Fruit fly (Drosophila melanogaster) whole organism, wandering third instar larva: ENCODE data around the gene endos.

Experiments
- Abd-B ChIP-seq: fragments of >200 bp; optimal IDR thresholded peaks from 2 replicates; lab custom pipeline; 2017; ENCODE audit warnings: missing biosample characterization, missing genetic modification characterization
- Dfd ChIP-seq: fragments of >200 bp; optimal IDR thresholded peaks from 2 replicates; lab custom pipeline; 2017; ENCODE audit warnings: missing biosample characterization, missing genetic modification characterization
- HLH106 ChIP-seq: fragments of 200-800 bp; optimal IDR thresholded peaks from 3 replicates; lab custom pipeline; 2019; ENCODE audit warnings: missing biosample characterization, mild to moderate bottlenecking, missing genetic modification characterization, moderate library complexity
- Hr78 ChIP-seq: fragments of >200 bp; optimal IDR thresholded peaks from 2 replicates; lab custom pipeline; 2017; ENCODE audit warnings: missing biosample characterization, missing genetic modification characterization
- Myc ChIP-seq: fragments of >200 bp; optimal IDR thresholded peaks from 2 replicates; lab custom pipeline; 2017
- br ChIP-seq: fragments of 200-800 bp; sonication (Bioruptor generic); optimal IDR thresholded peaks from 2 replicates; lab custom pipeline; 2016; ENCODE audit warnings: missing biosample characterization, missing genetic modification characterization
- h ChIP-seq: fragments of 200-800 bp; sonication (Bioruptor generic); optimal IDR thresholded peaks from 3 replicates; lab custom pipeline; 2016; ENCODE audit warnings: missing biosample characterization, mild to moderate bottlenecking, missing genetic modification characterization
- lola ChIP-seq: fragments of >200 bp; optimal IDR thresholded peaks from 2 replicates; lab custom pipeline; 2017; ENCODE audit warnings: missing biosample characterization, missing genetic modification characterization
- psq ChIP-seq: fragments of 200-800 bp; sonication (Bioruptor generic); optimal IDR thresholded peaks from 3 replicates; lab custom pipeline; 2017; ENCODE audit warnings: missing biosample characterization, mild to moderate bottlenecking, missing genetic modification characterization, moderate library complexity
- sv ChIP-seq: fragments of 200-800 bp; sonication (Bioruptor generic); optimal IDR thresholded peaks from 3 replicates; lab custom pipeline; 2016; ENCODE audit warnings: missing biosample characterization, missing genetic modification characterization
- usp ChIP-seq: fragments of >200 bp; optimal IDR thresholded peaks from 2 replicates; lab custom pipeline; 2017; ENCODE audit warnings: missing biosample characterization, missing genetic modification characterization

dm6 chr3L:13996992-13997391 is 34.5 kb downstream of the endos start, which contains the start of gene CG17361:
- no peak for TF ChIP-seq psq (GFP tag; lab: Kevin White, UChicago)
- no peak for TF ChIP-seq lola (GFP tag; lab: Kevin White, UChicago)
- no peak for TF ChIP-seq Abd-B (GFP tag; lab: Kevin White, UChicago)
- TF ChIP-seq br: no peak
- TF ChIP-seq Hr78 (GFP tag; lab: Kevin White, UChicago): no peak
- TF ChIP-seq h (GFP tag; lab: Kevin White, UChicago): no peak
- TF ChIP-seq HLH106 (tag; lab: Kevin White, UChicago): peak; percentile 23
- TF ChIP-seq Dfd (GFP tag; lab: Kevin White, UChicago): no peak
- TF ChIP-seq usp (GFP tag; lab: Kevin White, UChicago): no peak
- TF ChIP-seq sv (GFP tag; lab: Kevin White, UChicago): no peak
- no peak for TF ChIP-seq Myc (lab: Kevin White, UChicago)
